Fruit fly (Drosophila melanogaster): ENCODE data around the gene lace.

- TF ChIP-seq CG8478 (optimal IDR thresholded peaks at IDR 0.05) (no peak), CTCF (optimal IDR thresholded peaks at IDR 0.05) (no peak)
Observed at dm6 chr2L:15471565-15471964, 27.4 kb upstream of the lace start.
